Worm (Caenorhabditis elegans): Measurements from ENCODE around the gene dhhc-8.

- TF ChIP-seq alr-1 (tag; optimal IDR thresholded peaks at IDR 0.05) (no peak), lin-39 (tag; optimal IDR thresholded peaks at IDR 0.05) (no peak), unc-39 (tag; optimal IDR thresholded peaks at IDR 0.05) (no peak), dmd-4 (tag; optimal IDR thresholded peaks at IDR 0.05) (no peak), sma-3 (GFP tag; optimal IDR thresholded peaks at IDR 0.05) (no peak), egl-27 (tag; optimal IDR thresholded peaks at IDR 0.05) (no peak), ZK546.5 (tag; optimal IDR thresholded peaks at IDR 0.05) (no peak), nhr-237 (tag; optimal IDR thresholded peaks at IDR 0.05) (no peak)
Measured at ce11 chrIII:13066828-13067227, 40.6 kb upstream of the dhhc-8 start.
